Fruit fly (Drosophila melanogaster) whole organism, prepupa: ENCODE results near the gene CG32270.
A peak's percentile ranks its signal among the peaks of the same experiment; 100 is the strongest.

Experiments used
- Blimp-1 ChIP-seq: fragments of 200-800 bp; sonication (Bioruptor generic); optimal IDR thresholded peaks from 3 replicates; lab custom pipeline; 2017; ENCODE audit warnings: missing biosample characterization, missing genetic modification characterization, mild to moderate bottlenecking, moderate library complexity, missing genetic modification reagents
- CG10631 ChIP-seq: fragments of 200-800 bp; sonication (Bioruptor generic); optimal IDR thresholded peaks from 2 replicates; lab custom pipeline; 2016; ENCODE audit warnings: missing biosample characterization, missing genetic modification characterization
- CG10669 ChIP-seq: fragments of 200-800 bp; sonication (Bioruptor generic); optimal IDR thresholded peaks from 3 replicates; lab custom pipeline; 2018; ENCODE audit warnings: missing biosample characterization, mild to moderate bottlenecking, missing genetic modification characterization, moderate library complexity
- CG11294 ChIP-seq: fragments of 200-800 bp; sonication (Bioruptor generic); IDR thresholded peaks from 2 replicates; pipeline ENCODE4 v1.3.6; 2022; ENCODE audit warnings: missing biosample characterization, missing genetic modification characterization
- CG11762 ChIP-seq: fragments of 200-800 bp; sonication (Bioruptor generic); optimal IDR thresholded peaks from 3 replicates; lab custom pipeline; 2016; ENCODE audit warnings: missing biosample characterization, missing genetic modification characterization; ENCODE audit not compliant: insufficient read depth
- CG11902 ChIP-seq: fragments of 200-800 bp; sonication (Bioruptor generic); optimal IDR thresholded peaks from 3 replicates; lab custom pipeline; 2016; ENCODE audit warnings: missing biosample characterization, missing genetic modification characterization
- CG1621 ChIP-seq: fragments of 200-800 bp; sonication (Bioruptor generic); optimal IDR thresholded peaks from 3 replicates; lab custom pipeline; 2018; ENCODE audit warnings: missing biosample characterization, mild to moderate bottlenecking, missing genetic modification characterization
- CG16779 ChIP-seq: fragments of 200-800 bp; sonication (Bioruptor generic); optimal IDR thresholded peaks from 3 replicates; lab custom pipeline; 2017; ENCODE audit warnings: missing biosample characterization, mild to moderate bottlenecking, missing genetic modification characterization
- CG31627 ChIP-seq: fragments of 200-800 bp; sonication (Bioruptor generic); optimal IDR thresholded peaks from 3 replicates; lab custom pipeline; 2016; ENCODE audit warnings: missing biosample characterization, missing genetic modification characterization
- CG34406 ChIP-seq: fragments of 200-800 bp; sonication (Bioruptor generic); optimal IDR thresholded peaks from 3 replicates; lab custom pipeline; 2016; ENCODE audit warnings: missing biosample characterization, missing genetic modification characterization
- CG4318 ChIP-seq: fragments of 200-800 bp; sonication (Bioruptor generic); optimal IDR thresholded peaks from 3 replicates; lab custom pipeline; 2017; ENCODE audit warnings: missing biosample characterization, mild to moderate bottlenecking, missing genetic modification characterization
- CG6276 ChIP-seq: fragments of 200-800 bp; sonication (Bioruptor generic); optimal IDR thresholded peaks from 2 replicates; lab custom pipeline; 2017; ENCODE audit warnings: missing biosample characterization, mild to moderate bottlenecking, missing genetic modification characterization
- CG6792 ChIP-seq: fragments of 200-800 bp; sonication (Bioruptor generic); optimal IDR thresholded peaks from 3 replicates; lab custom pipeline; 2016; ENCODE audit warnings: missing biosample characterization, missing genetic modification characterization
- CG6854 ChIP-seq: fragments of 200-800 bp; sonication (Bioruptor generic); optimal IDR thresholded peaks from 2 replicates; lab custom pipeline; 2017; ENCODE audit warnings: missing biosample characterization, mild to moderate bottlenecking, missing genetic modification characterization
- CG7368 ChIP-seq: fragments of 200-800 bp; sonication (Bioruptor generic); optimal IDR thresholded peaks from 3 replicates; lab custom pipeline; 2016; ENCODE audit warnings: missing biosample characterization, missing genetic modification characterization
- CG8632 ChIP-seq: fragments of 200-800 bp; sonication (Bioruptor generic); optimal IDR thresholded peaks from 3 replicates; lab custom pipeline; 2016; ENCODE audit warnings: missing biosample characterization, missing genetic modification characterization
- CG9139 ChIP-seq: fragments of 200-800 bp; sonication (Bioruptor generic); optimal IDR thresholded peaks from 3 replicates; lab custom pipeline; 2017; ENCODE audit warnings: missing biosample characterization, mild to moderate bottlenecking, missing genetic modification characterization
- Eip75B ChIP-seq: fragments of 200-800 bp; sonication (Bioruptor generic); optimal IDR thresholded peaks from 3 replicates; lab custom pipeline; 2016; ENCODE audit warnings: missing biosample characterization, missing genetic modification characterization
- Eip78C ChIP-seq: fragments of 200-800 bp; sonication (Bioruptor generic); peaks from one replicate; lab custom pipeline; 2016; ENCODE audit warnings: missing biosample characterization, missing genetic modification characterization
- Eip93F ChIP-seq: fragments of 200-800 bp; sonication (Bioruptor generic); optimal IDR thresholded peaks from 2 replicates; lab custom pipeline; 2016; ENCODE audit warnings: missing biosample characterization, mild to moderate bottlenecking, missing genetic modification characterization
- Gug ChIP-seq: fragments of 200-800 bp; sonication (Bioruptor generic); IDR thresholded peaks from 2 replicates; pipeline ENCODE4 v1.3.6; 2022; ENCODE audit warnings: missing biosample characterization, missing genetic modification characterization
- Hr39 ChIP-seq: fragments of 200-800 bp; sonication (Bioruptor generic); optimal IDR thresholded peaks from 2 replicates; lab custom pipeline; 2016; ENCODE audit warnings: missing biosample characterization, missing genetic modification characterization
- Lpt ChIP-seq: fragments of 200-800 bp; sonication (Bioruptor generic); optimal IDR thresholded peaks from 3 replicates; lab custom pipeline; 2016; ENCODE audit warnings: missing biosample characterization, missing genetic modification characterization
- Smox ChIP-seq: fragments of 200-800 bp; sonication (Bioruptor generic); optimal IDR thresholded peaks from 3 replicates; lab custom pipeline; 2016; ENCODE audit warnings: missing biosample characterization, missing genetic modification characterization
- Sox102F ChIP-seq: fragments of 200-800 bp; sonication (Bioruptor generic); optimal IDR thresholded peaks from 2 replicates; lab custom pipeline; 2016; ENCODE audit warnings: missing biosample characterization, mild to moderate bottlenecking, missing genetic modification characterization
- Sox15 ChIP-seq: fragments of 200-800 bp; sonication (Bioruptor generic); optimal IDR thresholded peaks from 3 replicates; lab custom pipeline; 2016; ENCODE audit warnings: missing biosample characterization, missing genetic modification characterization
- achi ChIP-seq: fragments of 200-800 bp; sonication (Bioruptor generic); optimal IDR thresholded peaks from 3 replicates; lab custom pipeline; 2016; ENCODE audit warnings: missing biosample characterization, missing genetic modification characterization
- cyc ChIP-seq: fragments of 200-800 bp; sonication (Bioruptor generic); optimal IDR thresholded peaks from 3 replicates; lab custom pipeline; 2016; ENCODE audit warnings: missing biosample characterization, missing genetic modification characterization
- dac ChIP-seq: fragments of 200-800 bp; sonication (Bioruptor generic); optimal IDR thresholded peaks from 2 replicates; lab custom pipeline; 2017; ENCODE audit warnings: missing biosample characterization, mild to moderate bottlenecking, missing genetic modification characterization
- dsx ChIP-seq: fragments of 200-800 bp; optimal IDR thresholded peaks from 3 replicates; lab custom pipeline; 2019; ENCODE audit warnings: missing biosample characterization, mild to moderate bottlenecking, missing genetic modification characterization, moderate library complexity; ENCODE audit not compliant: poor library complexity, severe bottlenecking
- fd59A ChIP-seq: fragments of 200-800 bp; sonication (Bioruptor generic); optimal IDR thresholded peaks from 2 replicates; lab custom pipeline; 2017; ENCODE audit warnings: missing biosample characterization, mild to moderate bottlenecking, missing genetic modification characterization, missing genetic modification reagents
- fd85E ChIP-seq: fragments of 200-800 bp; sonication (Bioruptor generic); optimal IDR thresholded peaks from 3 replicates; lab custom pipeline; 2016; ENCODE audit warnings: missing biosample characterization, missing genetic modification characterization
- fkh ChIP-seq: fragments of 200-800 bp; sonication (Bioruptor generic); optimal IDR thresholded peaks from 3 replicates; lab custom pipeline; 2017; ENCODE audit warnings: missing biosample characterization, mild to moderate bottlenecking, missing genetic modification characterization, moderate library complexity
- lz ChIP-seq: fragments of 200-800 bp; sonication (Bioruptor generic); optimal IDR thresholded peaks from 3 replicates; lab custom pipeline; 2016; ENCODE audit warnings: missing biosample characterization, missing genetic modification characterization
- net ChIP-seq: fragments of 200-800 bp; sonication (Bioruptor generic); optimal IDR thresholded peaks from 3 replicates; lab custom pipeline; 2016; ENCODE audit warnings: missing biosample characterization, missing genetic modification characterization
- pdm3 ChIP-seq: fragments of 200-800 bp; sonication (Bioruptor generic); optimal IDR thresholded peaks from 3 replicates; lab custom pipeline; 2016; ENCODE audit warnings: missing biosample characterization, missing genetic modification characterization
- salr ChIP-seq, 2 experiments: fragments of 200-800 bp; sonication (Bioruptor generic); optimal IDR thresholded peaks; 3 replicates each; lab custom pipeline; 2016 to 2018; ENCODE audit warnings: missing biosample characterization in 2 of 2, missing genetic modification characterization in 2 of 2, mild to moderate bottlenecking in 1 of 2
- spab ChIP-seq: fragments of 200-800 bp; sonication (Bioruptor generic); optimal IDR thresholded peaks from 2 replicates; lab custom pipeline; 2017; ENCODE audit warnings: missing biosample characterization, mild to moderate bottlenecking, missing genetic modification characterization, missing genetic modification reagents
- ss ChIP-seq, 2 experiments: fragments of 200-800 bp; sonication (Bioruptor generic); optimal IDR thresholded peaks; 2 replicates in 1 of 2; 3 replicates in 1 of 2; lab custom pipeline; 2017 to 2018; ENCODE audit warnings: mild to moderate bottlenecking in 2 of 2, missing biosample characterization in 2 of 2, missing genetic modification characterization in 2 of 2, moderate library complexity in 1 of 2
- topi ChIP-seq: fragments of 200-800 bp; sonication (Bioruptor generic); optimal IDR thresholded peaks from 3 replicates; lab custom pipeline; 2016; ENCODE audit warnings: missing biosample characterization, missing genetic modification characterization
- vri ChIP-seq: fragments of 200-800 bp; sonication (Bioruptor generic); optimal IDR thresholded peaks from 3 replicates; lab custom pipeline; 2016; ENCODE audit warnings: missing biosample characterization, mild to moderate bottlenecking, missing genetic modification characterization

CG32270 gene

DNA sequence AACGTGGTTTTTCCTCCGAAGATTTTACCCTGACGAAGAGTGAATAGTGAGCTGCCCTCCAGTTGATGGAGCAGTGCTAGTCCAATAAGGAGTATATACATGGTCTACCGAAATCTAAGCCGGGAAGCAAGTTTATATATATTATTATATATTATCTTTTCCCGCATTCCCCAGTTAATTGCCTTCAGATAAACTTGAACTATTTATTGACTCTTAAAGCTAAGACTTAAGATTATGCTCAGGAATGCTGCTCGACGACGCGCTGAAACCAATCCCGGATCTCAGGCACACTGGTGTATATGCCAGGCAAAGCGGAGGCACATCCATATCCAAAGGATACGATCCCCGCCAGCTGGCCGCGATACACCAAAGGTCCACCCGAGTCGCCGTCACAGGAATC lies 3.4 kb downstream of the CG32270 start, which contains the start of gene CG32277:
Gene CG32277 (minus strand): TSS at position 101 of the 400 bp plus-strand sequence.
- no peak for TF ChIP-seq salr (GFP tag; optimal IDR thresholded peaks at IDR 0.05; lab: Kevin White, UChicago)
- TF ChIP-seq CG10669 (GFP tag; lab: Kevin White, UChicago): no peak
- TF ChIP-seq CG16779 (tag; lab: Kevin White, UChicago): no peak
- no peak for TF ChIP-seq CG6854 (GFP tag; lab: Kevin White, UChicago)
- TF ChIP-seq CG6792 (GFP tag; lab: Kevin White, UChicago): no peak
- no peak for TF ChIP-seq Sox102F (GFP tag; lab: Kevin White, UChicago)
- TF ChIP-seq Lpt (GFP tag; lab: Kevin White, UChicago): no peak
- TF ChIP-seq fd59A (GFP tag; lab: Kevin White, UChicago): no peak
- TF ChIP-seq Hr39 (GFP tag; lab: Kevin White, UChicago): no peak
- no peak for TF ChIP-seq CG7368 (GFP tag; lab: Kevin White, UChicago)
- TF ChIP-seq fkh (GFP tag; lab: Kevin White, UChicago): no peak
- no peak for TF ChIP-seq achi
- no peak for TF ChIP-seq spab (GFP tag; lab: Kevin White, UChicago)
- no peak for TF ChIP-seq Smox (GFP tag; lab: Kevin White, UChicago)
- no peak for TF ChIP-seq CG10631 (GFP tag; lab: Kevin White, UChicago)
- TF ChIP-seq CG11294 (GFP tag; lab: Robert Waterston, UW): no peak
- no peak for TF ChIP-seq net

- TF ChIP-seq dac (GFP tag; lab: Kevin White, UChicago) (no peak), Eip75B (no peak), Smox (GFP tag; lab: Kevin White, UChicago) (no peak), CG1621 (tag; lab: Kevin White, UChicago) (no peak), cyc (GFP tag; lab: Kevin White, UChicago) (no peak), dsx (no peak), lz (GFP tag; lab: Kevin White, UChicago) (no peak), spab (GFP tag; lab: Kevin White, UChicago) (no peak), CG11762 (GFP tag; lab: Kevin White, UChicago) (no peak), vri (no peak), topi (GFP tag; lab: Kevin White, UChicago) (no peak), net (no peak), pdm3 (GFP tag; lab: Kevin White, UChicago) (no peak), Hr39 (GFP tag; lab: Kevin White, UChicago) (no peak), CG16779 (tag; lab: Kevin White, UChicago) (no peak), Sox102F (GFP tag; lab: Kevin White, UChicago) (no peak), CG11902 (GFP tag; lab: Kevin White, UChicago) (no peak), CG4318 (GFP tag; lab: Kevin White, UChicago) (no peak), fd85E (GFP tag; lab: Kevin White, UChicago) (no peak)
Measured at dm6 chr3L:3204348-3204747, 4.4 kb downstream of the CG32270 start, which contains the start of gene CG33159. TSS of gene CG33159 (minus strand) at chr3L:3204448.

DNA sequence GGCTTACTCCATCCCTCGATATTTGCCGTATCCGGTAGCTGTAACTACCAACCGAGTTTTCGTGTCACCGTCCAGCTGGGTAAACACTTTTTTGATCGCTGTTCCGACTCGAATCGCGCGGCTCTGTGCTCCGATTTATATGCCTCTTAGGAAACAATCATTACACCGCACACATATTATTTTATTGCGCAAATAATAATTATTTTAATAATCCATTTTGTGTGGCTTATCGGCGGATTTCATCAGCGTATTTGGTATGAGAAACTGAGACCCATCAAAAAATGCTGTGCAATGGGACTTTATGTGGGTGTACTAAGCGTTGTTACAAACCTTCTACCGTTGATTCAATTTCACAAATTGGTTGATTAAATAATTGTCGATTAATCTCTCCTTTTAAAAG lies 5.7 kb downstream of the CG32270 start, which contains the start of gene CG32271:
Gene CG32271 (minus strand): TSS at position 101 of the 400 bp plus-strand sequence.
- no peak for TF ChIP-seq CG9139 (GFP tag; lab: Kevin White, UChicago)
- no peak for TF ChIP-seq Eip78C

- no peak for TF ChIP-seq vri
- TF ChIP-seq Blimp-1: peak; percentile 38
- TF ChIP-seq fd85E (GFP tag; lab: Kevin White, UChicago): peak; percentile 3
- no peak for TF ChIP-seq ss (GFP tag; optimal IDR thresholded peaks at IDR 0.05; lab: Kevin White, UChicago)
- TF ChIP-seq CG6276 (GFP tag; lab: Kevin White, UChicago): no peak
- TF ChIP-seq CG31627 (GFP tag; lab: Kevin White, UChicago): peak; percentile 78
- TF ChIP-seq CG1621 (tag; lab: Kevin White, UChicago): peak; percentile 48
- TF ChIP-seq Sox15 (GFP tag; lab: Kevin White, UChicago): peak; percentile 51
- peak; percentile 80 for TF ChIP-seq Hr39 (GFP tag; lab: Kevin White, UChicago)
- TF ChIP-seq Gug: 0 out of 2 replicates have a peak, but pooled peaks have one; percentile 27
- no peak for TF ChIP-seq Lpt (GFP tag; lab: Kevin White, UChicago)
- TF ChIP-seq achi: peak; percentile 60
- no peak for TF ChIP-seq Smox (GFP tag; lab: Kevin White, UChicago)
- TF ChIP-seq spab (GFP tag; lab: Kevin White, UChicago): no peak
- TF ChIP-seq CG6792 (GFP tag; lab: Kevin White, UChicago): peak; percentile 78
- TF ChIP-seq CG34406 (GFP tag; lab: Kevin White, UChicago): peak; percentile 50
- peak; percentile 81 for TF ChIP-seq cyc (GFP tag; lab: Kevin White, UChicago)
- TF ChIP-seq Eip78C: no peak
- peak; percentile 78 for TF ChIP-seq Eip93F (GFP tag; lab: Kevin White, UChicago)
- no peak for TF ChIP-seq CG8632
Measured at dm6 chr3L:3198447-3199402, 10.1 kb downstream of the CG32270 start, which contains the start of the genes CG32276 and gry. TSS of gene CG32276 (minus strand) at chr3L:3199047. TSS of gene gry (plus strand) at chr3L:3199090.
